Worm (Caenorhabditis elegans): ENCODE measurements around the gene Y32F6B.9.

- TF ChIP-seq snpc-4 (GFP tag; optimal IDR thresholded peaks at IDR 0.05) (no peak), snpc-4 (tag; optimal IDR thresholded peaks at IDR 0.05) (no peak), C17E4.6 (GFP tag; IDR thresholded peaks at IDR 0.05) (no peak), dpl-1 (GFP tag; optimal IDR thresholded peaks at IDR 0.05) (no peak), dpff-1 (tag; optimal IDR thresholded peaks at IDR 0.05) (no peak), ama-1 (optimal IDR thresholded peaks at IDR 0.05) (no peak), ama-1 (GFP tag; optimal IDR thresholded peaks at IDR 0.05) (no peak)
Observed at ce11 chrV:10467659-10468058, 10.8 kb upstream of the Y32F6B.9 start.

All from whole organism, young adult.